Fruit fly (Drosophila melanogaster) whole organism, prepupa: ENCODE results near the gene moody.

Source experiments
- CG15336 ChIP-seq: fragments of 200-800 bp; sonication (Bioruptor generic); IDR thresholded peaks from 2 replicates; pipeline ENCODE4 v1.3.6; 2022; ENCODE audit warnings: missing biosample characterization, missing genetic modification characterization
- Lpt ChIP-seq: fragments of 200-800 bp; sonication (Bioruptor generic); optimal IDR thresholded peaks from 3 replicates; lab custom pipeline; 2016; ENCODE audit warnings: missing biosample characterization, missing genetic modification characterization

DNA sequence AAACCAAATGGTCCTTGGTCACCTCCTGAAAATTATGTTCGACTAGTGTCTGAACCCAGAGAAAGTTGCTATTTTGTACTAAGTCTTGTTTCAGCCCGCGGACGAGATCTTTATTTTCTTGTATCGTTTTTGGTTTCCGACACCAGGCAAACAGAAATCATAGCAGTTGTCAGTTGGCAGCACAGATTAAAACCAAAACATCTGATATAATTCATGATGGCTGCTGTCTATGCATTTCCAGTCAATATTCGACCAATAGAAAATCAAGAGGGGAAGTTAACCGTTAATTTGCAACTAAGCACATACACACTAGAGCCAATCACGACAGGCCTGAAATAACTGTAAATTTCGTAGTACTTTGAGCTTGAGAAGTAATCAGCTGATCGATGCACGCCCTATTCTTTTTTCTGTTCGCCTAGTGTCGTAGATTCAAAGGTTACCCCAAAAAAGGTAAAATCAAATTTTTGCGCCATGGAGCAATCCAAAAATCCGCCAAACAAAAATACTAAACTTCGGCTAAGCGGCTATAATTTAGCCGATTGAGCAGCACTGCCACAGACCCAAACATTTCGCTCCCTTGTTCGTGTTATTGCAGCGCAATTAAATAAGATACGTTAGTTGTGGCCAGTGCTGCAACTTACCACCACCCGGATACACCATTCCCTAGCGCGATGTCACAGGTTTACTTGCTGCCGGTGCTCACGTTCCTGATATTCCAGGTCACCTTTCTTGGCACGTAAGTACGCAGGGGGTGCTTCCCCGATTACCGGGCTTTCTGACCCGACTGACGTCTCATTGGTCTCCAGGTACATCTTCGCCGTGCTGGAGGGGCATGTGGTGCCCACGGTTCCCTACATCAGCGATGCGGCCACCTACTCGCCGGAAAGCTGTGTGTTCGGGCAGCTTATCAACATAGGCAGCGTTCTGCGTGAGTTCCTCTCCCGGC, 26.8 kb upstream of the moody start, which contains the start of gene CG4025:
- TF ChIP-seq Lpt, result no peak
- no peak for TF ChIP-seq CG15336 (GFP tag; lab: Robert Waterston, UW)
